Fruit fly (Drosophila melanogaster): Measurements from ENCODE around the gene ppk21.

The ppk21 gene

DNA sequence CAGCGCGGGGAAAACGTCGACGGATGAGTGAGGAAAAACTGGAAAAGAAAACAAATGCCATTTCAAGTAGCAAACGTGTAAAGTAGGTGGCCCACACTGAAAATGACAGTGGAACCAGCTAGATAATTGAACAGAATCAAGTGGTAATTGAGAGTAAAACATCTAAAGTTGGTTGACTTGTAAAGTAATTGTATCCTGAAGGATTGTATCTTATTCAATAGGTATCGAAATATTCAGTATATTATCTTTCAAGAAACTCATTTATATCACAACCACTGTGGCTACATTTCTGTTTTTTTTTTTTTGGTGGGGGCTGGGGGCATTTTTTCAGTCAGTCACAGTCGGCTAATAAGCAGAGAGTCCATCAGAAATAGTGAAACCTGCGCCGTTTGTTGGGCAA lies 34.6 kb downstream of the ppk21 start (continued):
- TF ChIP-seq sisA (GFP tag; IDR thresholded peaks at IDR 0.05) = 0 out of 2 replicates have a peak, but pooled peaks have one; percentile 8
- TF ChIP-seq Vsx1 (GFP tag; optimal IDR thresholded peaks at IDR 0.05) = no peak
- TF ChIP-seq CG6689 (GFP tag; IDR thresholded peaks at IDR 0.05) = peak; percentile 69
- TF ChIP-seq trem (tag; optimal IDR thresholded peaks at IDR 0.05) = no peak
- TF ChIP-seq pfk (GFP tag; optimal IDR thresholded peaks at IDR 0.05) = no peak
- peak; percentile 3 for TF ChIP-seq org-1 (GFP tag; optimal IDR thresholded peaks at IDR 0.05)
- no peak for TF ChIP-seq Fer1 (GFP tag; optimal IDR thresholded peaks at IDR 0.05)
- TF ChIP-seq tll (GFP tag; optimal IDR thresholded peaks at IDR 0.05) = no peak
- TF ChIP-seq CG13424 (tag; optimal IDR thresholded peaks at IDR 0.05) = peak; percentile 18
- TF ChIP-seq Kr (GFP tag; optimal IDR thresholded peaks at IDR 0.05) = no peak
- no peak for TF ChIP-seq amos (GFP tag; IDR thresholded peaks at IDR 0.05; ENCODE audit: partially characterized antibody)
- TF ChIP-seq CG9727 (GFP tag; optimal IDR thresholded peaks at IDR 0.05) = peak; percentile 25
- TF ChIP-seq Lim3 (GFP tag; IDR thresholded peaks at IDR 0.05) = no peak
- no peak for TF ChIP-seq tio (GFP tag; optimal IDR thresholded peaks at IDR 0.05)
- TF ChIP-seq gem (tag; optimal IDR thresholded peaks at IDR 0.05) = peak; percentile 73
- peak; percentile 57 for TF ChIP-seq ATbp (GFP tag; optimal IDR thresholded peaks at IDR 0.05)
- 0 out of 2 replicates have a peak, but pooled peaks have one; percentile 29 for TF ChIP-seq chm (GFP tag; IDR thresholded peaks at IDR 0.05)
- peak; percentile 22 for TF ChIP-seq Blimp-1 (GFP tag; optimal IDR thresholded peaks at IDR 0.05)
- peak; percentile 78 for TF ChIP-seq CG2712 (tag; optimal IDR thresholded peaks at IDR 0.05)
- peak; percentile 61; the same call in 2 of the 3 replicates for TF ChIP-seq CG11695 (GFP tag; IDR thresholded peaks at IDR 0.05)
- no peak for TF ChIP-seq dm (GFP tag; optimal IDR thresholded peaks at IDR 0.05)
- peak; percentile 66; the same call in 1 of the 2 replicates for TF ChIP-seq ttk (GFP tag; IDR thresholded peaks at IDR 0.05)
- peak; percentile 66 for TF ChIP-seq CG31441 (GFP tag; IDR thresholded peaks at IDR 0.05)
- TF ChIP-seq ase (GFP tag; IDR thresholded peaks at IDR 0.05) = 0 out of 3 replicates have a peak, but pooled peaks have one; percentile 19
- TF ChIP-seq chinmo (GFP tag; IDR thresholded peaks at IDR 0.05; ENCODE audit: partially characterized antibody) = no peak
- no peak for TF ChIP-seq CG12299 (tag; optimal IDR thresholded peaks at IDR 0.05)
- no peak for TF ChIP-seq CG8281 (tag; optimal IDR thresholded peaks at IDR 0.05)
- peak; percentile 49 for TF ChIP-seq CG8388 (GFP tag; optimal IDR thresholded peaks at IDR 0.05)
- no peak for TF ChIP-seq CG33557 (GFP tag; optimal IDR thresholded peaks at IDR 0.05)
- TF ChIP-seq CG10366 (GFP tag; IDR thresholded peaks at IDR 0.05) = peak; percentile 35; the same call in 1 of the 2 replicates
- TF ChIP-seq kni (GFP tag; optimal IDR thresholded peaks at IDR 0.05) = no peak
- peak; percentile 55 for TF ChIP-seq CG14441 (GFP tag; IDR thresholded peaks at IDR 0.05)
- no peak for TF ChIP-seq CG7987 (GFP tag; optimal IDR thresholded peaks at IDR 0.05)
- no peak for TF ChIP-seq CG17385 (GFP tag; optimal IDR thresholded peaks at IDR 0.05)
- no peak for TF ChIP-seq knrl (GFP tag; IDR thresholded peaks at IDR 0.05; ENCODE audit: partially characterized antibody)
- TF ChIP-seq CG11247 (GFP tag; IDR thresholded peaks at IDR 0.05) = 0 out of 2 replicates have a peak, but pooled peaks have one; percentile 6
- TF ChIP-seq dpn (GFP tag; optimal IDR thresholded peaks at IDR 0.05) = peak in 1 of 2 experiments; percentile 28
- TF ChIP-seq ken (GFP tag; IDR thresholded peaks at IDR 0.05) = peak; percentile 69; the same call in 1 of the 3 replicates
- no peak for TF ChIP-seq NC2α (GFP tag; optimal IDR thresholded peaks at IDR 0.05)
- no peak for TF ChIP-seq CG7963 (GFP tag; IDR thresholded peaks at IDR 0.05; ENCODE audit: partially characterized antibody)
- no peak for TF ChIP-seq Stat92E (GFP tag; optimal IDR thresholded peaks at IDR 0.05)
- no peak for TF ChIP-seq pros (GFP tag; optimal IDR thresholded peaks at IDR 0.05)
- TF ChIP-seq esg (GFP tag; conservative IDR thresholded peaks at IDR 0.05) = peak; percentile 59
- no peak for TF ChIP-seq CG13123 (GFP tag; optimal IDR thresholded peaks at IDR 0.05)
- TF ChIP-seq CG8765 (GFP tag; IDR thresholded peaks at IDR 0.05) = peak; percentile 35; the same call in 1 of the 2 replicates
- peak; percentile 46 for TF ChIP-seq jumu (GFP tag; optimal IDR thresholded peaks at IDR 0.05)
- no peak for TF ChIP-seq Ravus (GFP tag; IDR thresholded peaks at IDR 0.05)
- no peak for TF ChIP-seq her (GFP tag; optimal IDR thresholded peaks at IDR 0.05)
- no peak for TF ChIP-seq CG8944 (GFP tag; optimal IDR thresholded peaks at IDR 0.05)
- peak; percentile 77 for TF ChIP-seq stc (GFP tag; IDR thresholded peaks at IDR 0.05)

Data from whole organism, embryonic.